Worm (Caenorhabditis elegans): ENCODE results near the gene clec-49.

clec-49 gene

ce11 chrV:19759282-19759681 lies 8.3 kb upstream of the clec-49 start:
- no peak for TF ChIP-seq C08G9.2 (tag; optimal IDR thresholded peaks at IDR 0.05)
- no peak for TF ChIP-seq elt-2 (tag; optimal IDR thresholded peaks at IDR 0.05)
- no peak for TF ChIP-seq pha-2 (tag; optimal IDR thresholded peaks at IDR 0.05)
- no peak for TF ChIP-seq ceh-48 (tag; optimal IDR thresholded peaks at IDR 0.05)
- TF ChIP-seq ceh-9 (tag; optimal IDR thresholded peaks at IDR 0.05), result no peak
- no peak for TF ChIP-seq fax-1 (tag; optimal IDR thresholded peaks at IDR 0.05)
- TF ChIP-seq tbx-2 (tag; optimal IDR thresholded peaks at IDR 0.05), result no peak
- TF ChIP-seq madf-2 (tag; optimal IDR thresholded peaks at IDR 0.05), result no peak
- no peak for TF ChIP-seq K09A11.1 (tag; optimal IDR thresholded peaks at IDR 0.05; ENCODE audit: insufficient read depth)
- no peak for TF ChIP-seq dve-1 (tag; optimal IDR thresholded peaks at IDR 0.05)
- TF ChIP-seq ceh-14 (tag; optimal IDR thresholded peaks at IDR 0.05), result no peak
- TF ChIP-seq unc-86 (tag; optimal IDR thresholded peaks at IDR 0.05), result no peak
- no peak for TF ChIP-seq zip-5 (tag; optimal IDR thresholded peaks at IDR 0.05)
- no peak for TF ChIP-seq ceh-34 (tag; optimal IDR thresholded peaks at IDR 0.05)
- no peak for TF ChIP-seq ceh-19 (GFP tag; optimal IDR thresholded peaks at IDR 0.05)
- TF ChIP-seq rnt-1 (tag; optimal IDR thresholded peaks at IDR 0.05), result no peak
- TF ChIP-seq pros-1 (tag; optimal IDR thresholded peaks at IDR 0.05), result no peak
- TF ChIP-seq sdc-2 (tag; optimal IDR thresholded peaks at IDR 0.05), result no peak
- no peak for TF ChIP-seq K02D7.2 (tag; optimal IDR thresholded peaks at IDR 0.05)
- TF ChIP-seq ref-2 (tag; optimal IDR thresholded peaks at IDR 0.05), result no peak

ce11 chrV:19756253-19756652 lies 5.2 kb upstream of the clec-49 start, which contains the start of gene W04E12.9:
TSS of gene W04E12.9 (plus strand) at chrV:19756553.
- TF ChIP-seq unc-55 (GFP tag; optimal IDR thresholded peaks at IDR 0.05) (no peak), ceh-48 (tag; optimal IDR thresholded peaks at IDR 0.05) (no peak), fkh-6 (tag; optimal IDR thresholded peaks at IDR 0.05) (no peak), nfya-1 (tag; optimal IDR thresholded peaks at IDR 0.05) (no peak), ttx-3 (tag; optimal IDR thresholded peaks at IDR 0.05) (no peak), hlh-8 (tag; optimal IDR thresholded peaks at IDR 0.05) (no peak), nhr-232 (tag; optimal IDR thresholded peaks at IDR 0.05) (no peak), ref-2 (tag; optimal IDR thresholded peaks at IDR 0.05) (no peak), fax-1 (tag; optimal IDR thresholded peaks at IDR 0.05) (no peak), ceh-30 (tag; optimal IDR thresholded peaks at IDR 0.05) (no peak), pat-9 (tag; optimal IDR thresholded peaks at IDR 0.05) (no peak), pqm-1 (tag; optimal IDR thresholded peaks at IDR 0.05) (no peak), mec-3 (tag; optimal IDR thresholded peaks at IDR 0.05; ENCODE audit: borderline replicate concordance) (no peak), ceh-2 (tag; optimal IDR thresholded peaks at IDR 0.05) (no peak), C38D4.7 (GFP tag; optimal IDR thresholded peaks at IDR 0.05) (no peak), elt-4 (tag; optimal IDR thresholded peaks at IDR 0.05) (no peak)

ce11 chrV:19755260-19755659 lies 4.2 kb upstream of the clec-49 start, which contains the start of gene clec-50:
TSS of gene clec-50 (minus strand) at chrV:19755368.
- TF ChIP-seq ceh-2 (tag; optimal IDR thresholded peaks at IDR 0.05), result no peak
- no peak for TF ChIP-seq hlh-30 (tag; optimal IDR thresholded peaks at IDR 0.05; ENCODE audit: insufficient read depth)
- TF ChIP-seq syd-9 (tag; optimal IDR thresholded peaks at IDR 0.05), result no peak
- TF ChIP-seq madf-2 (tag; optimal IDR thresholded peaks at IDR 0.05), result no peak
- TF ChIP-seq sdc-2 (tag; optimal IDR thresholded peaks at IDR 0.05), result no peak
- TF ChIP-seq lin-11 (tag; optimal IDR thresholded peaks at IDR 0.05), result no peak
- TF ChIP-seq eyg-1 (tag; optimal IDR thresholded peaks at IDR 0.05), result no peak
- no peak for TF ChIP-seq ceh-14 (tag; optimal IDR thresholded peaks at IDR 0.05)
- no peak for TF ChIP-seq nfya-1 (tag; optimal IDR thresholded peaks at IDR 0.05)
- no peak for TF ChIP-seq dve-1 (tag; optimal IDR thresholded peaks at IDR 0.05)

ce11 chrV:19754331-19754730 lies 3.3 kb upstream of the clec-49 start:
- no peak for TF ChIP-seq ceh-30 (tag; optimal IDR thresholded peaks at IDR 0.05)
- no peak for TF ChIP-seq ceh-2 (tag; optimal IDR thresholded peaks at IDR 0.05)
- no peak for TF ChIP-seq pax-1 (tag; optimal IDR thresholded peaks at IDR 0.05)
- no peak for TF ChIP-seq fkh-6 (tag; optimal IDR thresholded peaks at IDR 0.05)
- no peak for TF ChIP-seq ahr-1 (tag; optimal IDR thresholded peaks at IDR 0.05)
- no peak for TF ChIP-seq fkh-10 (GFP tag; optimal IDR thresholded peaks at IDR 0.05)
- no peak for TF ChIP-seq dmd-4 (tag; optimal IDR thresholded peaks at IDR 0.05; ENCODE audit: borderline replicate concordance)
- no peak for TF ChIP-seq ceh-31 (tag; optimal IDR thresholded peaks at IDR 0.05)
- TF ChIP-seq F13H6.1 (tag; optimal IDR thresholded peaks at IDR 0.05), result no peak
- no peak for TF ChIP-seq ceh-22 (tag; optimal IDR thresholded peaks at IDR 0.05)
- TF ChIP-seq dve-1 (tag; optimal IDR thresholded peaks at IDR 0.05), result no peak
- TF ChIP-seq ttx-3 (tag; optimal IDR thresholded peaks at IDR 0.05), result no peak
- TF ChIP-seq pros-1 (tag; optimal IDR thresholded peaks at IDR 0.05), result no peak
- TF ChIP-seq pha-4 (tag; optimal IDR thresholded peaks at IDR 0.05), result no peak

All from whole organism, late embryonic.